Worm (Caenorhabditis elegans) whole organism, young adult: ENCODE measurements around the gene pgm-1.
"Not testable (repeated sequence)": the region's sequence is repeated elsewhere in the genome, so short reads cannot be mapped to it uniquely, and the experiment has no call there.

Source experiments
- B0019.2 ChIP-seq: fragments of 200-800 bp; sonication (Bioruptor generic); conservative IDR thresholded peaks from 2 replicates; pipeline ENCODE4 v1.3.6; 2022; ENCODE audit warnings: missing genetic modification reagents, missing genetic modification characterization, missing compliant biosample characterization
- lin-35 ChIP-seq, 3 experiments: fragments of 150-350 bp in 2 of 3; sonication (generic microtip) in 1 of 3; optimal IDR thresholded peaks; 2 replicates each; lab custom pipeline; 2014 to 2018; ENCODE audit warnings: missing biosample characterization in 3 of 3, missing genetic modification characterization in 3 of 3, missing genetic modification reagents in 3 of 3
- madf-3 ChIP-seq: fragments of 200-800 bp; sonication (Bioruptor generic); IDR thresholded peaks from 2 replicates; pipeline ENCODE4 v1.3.6; 2022; ENCODE audit warnings: missing genetic modification reagents, missing genetic modification characterization, missing compliant biosample characterization

ce11 chrII:4916462-4916861 lies 27.2 kb downstream of the pgm-1 start, which contains the start of gene msp-31:
- TF ChIP-seq lin-35 (GFP tag; optimal IDR thresholded peaks at IDR 0.05; lab: Kevin White, UChicago); madf-3 (GFP tag; lab: Robert Waterston, UW); B0019.2 (GFP tag; lab: Robert Waterston, UW): not testable (repeated sequence)
